Worm (Caenorhabditis elegans) whole organism, L4/young adult: Measurements from ENCODE around the gene ilys-6.

ENCODE experiments used
- W03F9.2 ChIP-seq: fragments of 150-350 bp; optimal IDR thresholded peaks from 2 replicates; lab custom pipeline; 2014; ENCODE audit warnings: missing biosample characterization, missing genetic modification characterization
- dao-5 ChIP-seq: sonication (generic microtip); optimal IDR thresholded peaks from 2 replicates; lab custom pipeline; 2016; ENCODE audit warnings: missing genotype, missing genetic modification characterization, moderate library complexity, missing compliant biosample characterization
- him-1 ChIP-seq: sonication (generic microtip); optimal IDR thresholded peaks from 2 replicates; lab custom pipeline; 2016; ENCODE audit warnings: missing genotype, missing genetic modification reagents, missing genetic modification characterization, missing compliant biosample characterization

DNA sequence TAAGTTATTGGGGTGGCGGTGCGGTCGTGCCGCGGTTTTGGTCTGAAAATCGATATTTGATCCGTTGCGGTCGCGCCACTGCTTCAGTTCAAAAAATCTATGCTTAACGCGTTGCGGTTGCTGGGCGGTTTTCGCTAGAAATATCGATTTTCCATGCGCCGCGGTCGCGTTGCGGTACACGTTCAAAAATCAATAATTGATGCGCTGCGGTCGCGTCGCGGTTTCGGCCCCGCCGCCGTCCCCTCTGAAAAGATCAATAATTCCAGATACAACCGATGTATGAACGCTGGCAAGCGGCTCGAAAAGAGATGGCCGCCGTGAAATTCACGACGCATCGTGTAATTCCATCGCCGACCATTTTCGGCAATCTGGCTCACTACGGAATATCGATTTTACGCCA is 22.5 kb downstream of the ilys-6 start:
- TF ChIP-seq W03F9.2 (tag; lab: Kevin White, UChicago) (no peak), him-1 (no peak), dao-5 (no peak)
